Fruit fly (Drosophila melanogaster) whole organism, wandering third instar larva: ENCODE results near the gene DNAlig3.
A peak's percentile ranks its signal among the peaks of the same experiment; 100 is the strongest.

Experiments
- Hnf4 ChIP-seq: fragments of 200-800 bp; sonication (Bioruptor generic); optimal IDR thresholded peaks from 2 replicates; lab custom pipeline; 2016; ENCODE audit warnings: missing biosample characterization, mild to moderate bottlenecking, missing genetic modification characterization
- Myc ChIP-seq: fragments of >200 bp; optimal IDR thresholded peaks from 2 replicates; lab custom pipeline; 2017
- tai ChIP-seq: sonication (Bioruptor generic); optimal IDR thresholded peaks from 2 replicates; lab custom pipeline; 2016; ENCODE audit warnings: missing biosample characterization, missing genetic modification characterization
- usp ChIP-seq: fragments of >200 bp; optimal IDR thresholded peaks from 2 replicates; lab custom pipeline; 2017; ENCODE audit warnings: missing biosample characterization, missing genetic modification characterization

- TF ChIP-seq usp (GFP tag; lab: Kevin White, UChicago) = no peak
- TF ChIP-seq Hnf4 (GFP tag; lab: Kevin White, UChicago) = peak; percentile 100
- TF ChIP-seq tai (GFP tag; lab: Kevin White, UChicago) = peak; percentile 98
- TF ChIP-seq Myc (lab: Kevin White, UChicago) = no peak
Observed at dm6 chr3R:12448889-12449314, 47.3 kb upstream of the DNAlig3 start, which contains the start of gene CG18549.
